Fruit fly (Drosophila melanogaster) whole organism, embryonic: ENCODE data around the gene AP-1mu.

ENCODE experiments used
- Ada2b ChIP-seq: fragments of 200-800 bp; sonication (Bioruptor generic); IDR thresholded peaks from 2 replicates; pipeline ENCODE4 v1.3.6; 2022; ENCODE audit warnings: missing biosample characterization, missing genetic modification characterization
- Aef1 ChIP-seq: fragments of 200-800 bp; sonication (Bioruptor generic); IDR thresholded peaks from 3 replicates; pipeline ENCODE4 v1.3.6; 2022; ENCODE audit warnings: missing biosample characterization, missing genetic modification characterization
- CG10321 ChIP-seq: fragments of 200-800 bp; sonication (Bioruptor generic); IDR thresholded peaks from 2 replicates; pipeline ENCODE4 v1.3.6; 2022; ENCODE audit warnings: missing biosample characterization, missing genetic modification characterization
- CG11085 ChIP-seq: fragments of 200-800 bp; sonication (Bioruptor generic); IDR thresholded peaks from 2 replicates; pipeline ENCODE4 v1.3.6; 2022; ENCODE audit warnings: missing biosample characterization, missing genetic modification characterization
- CG11695 ChIP-seq: fragments of 200-800 bp; sonication (Bioruptor generic); IDR thresholded peaks from 3 replicates; pipeline ENCODE4 v1.3.6; 2022; ENCODE audit warnings: missing biosample characterization, missing genetic modification characterization
- CG12299 ChIP-seq: fragments of 200-800 bp; sonication (Bioruptor generic); optimal IDR thresholded peaks from 2 replicates; lab custom pipeline; 2018; ENCODE audit warnings: missing biosample characterization, mild to moderate bottlenecking, missing genetic modification characterization
- CG12942 ChIP-seq: fragments of 200-800 bp; sonication (Bioruptor generic); optimal IDR thresholded peaks from 3 replicates; lab custom pipeline; 2016; ENCODE audit warnings: missing biosample characterization, missing genetic modification characterization
- CG14441 ChIP-seq: fragments of 200-800 bp; sonication (Bioruptor generic); IDR thresholded peaks from 2 replicates; pipeline ENCODE4 v1.3.6; 2022; ENCODE audit warnings: missing biosample characterization, missing genetic modification characterization
- CG1792 ChIP-seq: fragments of 200-800 bp; sonication (Bioruptor generic); optimal IDR thresholded peaks from 2 replicates; lab custom pipeline; 2016; ENCODE audit warnings: missing biosample characterization, missing genetic modification characterization
- CG18599 ChIP-seq: fragments of 200-800 bp; sonication (Bioruptor generic); optimal IDR thresholded peaks from 3 replicates; lab custom pipeline; 2017; ENCODE audit warnings: missing biosample characterization, missing genetic modification characterization, mild to moderate bottlenecking, moderate library complexity, missing genetic modification reagents
- CG2678 ChIP-seq: fragments of 200-800 bp; sonication (Bioruptor generic); optimal IDR thresholded peaks from 3 replicates; lab custom pipeline; 2019; ENCODE audit warnings: missing biosample characterization, mild to moderate bottlenecking, missing genetic modification characterization, moderate library complexity
- CG31224 ChIP-seq: fragments of 200-800 bp; sonication (Bioruptor generic); IDR thresholded peaks from 2 replicates; pipeline ENCODE4 v1.3.6; 2022; ENCODE audit warnings: missing biosample characterization, missing genetic modification characterization
- CG34376 ChIP-seq: fragments of 200-800 bp; sonication (Bioruptor generic); optimal IDR thresholded peaks from 2 replicates; lab custom pipeline; 2018; ENCODE audit warnings: missing biosample characterization, mild to moderate bottlenecking, missing genetic modification characterization
- CG3838 ChIP-seq: fragments of 200-800 bp; sonication (Bioruptor generic); optimal IDR thresholded peaks from 3 replicates; lab custom pipeline; 2016; ENCODE audit warnings: missing biosample characterization, missing genetic modification characterization
- CG6272 ChIP-seq: fragments of 200-800 bp; sonication (Bioruptor generic); IDR thresholded peaks from 2 replicates; pipeline ENCODE4 v1.3.6; 2022; ENCODE audit warnings: missing biosample characterization, missing genetic modification characterization
- CG7928 ChIP-seq: fragments of 200-800 bp; sonication (Bioruptor generic); optimal IDR thresholded peaks from 2 replicates; lab custom pipeline; 2017; ENCODE audit warnings: missing biosample characterization, mild to moderate bottlenecking, missing genetic modification characterization
- CG8944 ChIP-seq: fragments of 200-800 bp; sonication (Bioruptor generic); optimal IDR thresholded peaks from 3 replicates; lab custom pipeline; 2016; ENCODE audit warnings: missing biosample characterization, missing genetic modification characterization
- CG9727 ChIP-seq: fragments of 200-800 bp; sonication (Bioruptor generic); optimal IDR thresholded peaks from 3 replicates; lab custom pipeline; 2017; ENCODE audit warnings: missing biosample characterization, mild to moderate bottlenecking, missing genetic modification characterization
- CG9797 ChIP-seq: fragments of 200-800 bp; sonication (Bioruptor generic); optimal IDR thresholded peaks from 3 replicates; lab custom pipeline; 2018; ENCODE audit warnings: missing biosample characterization, mild to moderate bottlenecking, missing genetic modification characterization
- Dek ChIP-seq: fragments of 200-800 bp; sonication (Bioruptor generic); optimal IDR thresholded peaks from 3 replicates; lab custom pipeline; 2019; ENCODE audit warnings: missing biosample characterization, mild to moderate bottlenecking, missing genetic modification characterization, moderate library complexity
- Doc2 ChIP-seq: fragments of 200-800 bp; sonication (Bioruptor generic); IDR thresholded peaks from 2 replicates; pipeline ENCODE4 v1.3.6; 2022; ENCODE audit warnings: missing biosample characterization, missing genetic modification characterization
- ERR ChIP-seq: fragments of 200-800 bp; sonication (Bioruptor generic); optimal IDR thresholded peaks from 2 replicates; lab custom pipeline; 2016; ENCODE audit warnings: missing biosample characterization, missing genetic modification characterization
- Ets65A ChIP-seq: fragments of 200-800 bp; sonication (Bioruptor generic); peaks from one replicate; lab custom pipeline; 2016; ENCODE audit warnings: missing biosample characterization, missing genetic modification characterization
- Fer3 ChIP-seq: fragments of 200-800 bp; sonication (Bioruptor generic); optimal IDR thresholded peaks from 2 replicates; lab custom pipeline; 2018; ENCODE audit warnings: missing biosample characterization, mild to moderate bottlenecking, missing genetic modification characterization, moderate library complexity
- GATAe ChIP-seq: fragments of 200-800 bp; sonication (Bioruptor generic); conservative IDR thresholded peaks from 2 replicates; pipeline ENCODE4 v1.3.6; 2022; ENCODE audit warnings: missing biosample characterization, missing genetic modification characterization
- Gsc ChIP-seq: fragments of 200-800 bp; sonication (Bioruptor generic); IDR thresholded peaks from 2 replicates; pipeline ENCODE4 v1.3.6; 2022; ENCODE audit warnings: missing biosample characterization, missing genetic modification characterization
- HmgD ChIP-seq: fragments of 200-800 bp; sonication (Bioruptor generic); optimal IDR thresholded peaks from 3 replicates; lab custom pipeline; 2016; ENCODE audit warnings: missing biosample characterization, missing genetic modification characterization
- Lhr ChIP-seq: fragments of 200-800 bp; sonication (Bioruptor generic); optimal IDR thresholded peaks from 3 replicates; lab custom pipeline; 2017; ENCODE audit warnings: mild to moderate bottlenecking, missing biosample characterization, missing genetic modification reagents, missing genetic modification characterization
- MTF-1 ChIP-seq: fragments of 200-800 bp; sonication (Bioruptor generic); optimal IDR thresholded peaks from 2 replicates; lab custom pipeline; 2018; ENCODE audit warnings: missing biosample characterization, mild to moderate bottlenecking, missing genetic modification characterization, borderline replicate concordance
- Meics ChIP-seq: fragments of 200-800 bp; sonication (Bioruptor generic); optimal IDR thresholded peaks from 2 replicates; lab custom pipeline; 2017; ENCODE audit warnings: missing biosample characterization, mild to moderate bottlenecking, missing genetic modification characterization
- Oli ChIP-seq: fragments of 200-800 bp; sonication (Bioruptor generic); optimal IDR thresholded peaks from 2 replicates; lab custom pipeline; 2018; ENCODE audit warnings: missing biosample characterization, mild to moderate bottlenecking, missing genetic modification characterization, moderate library complexity
- Pdp1 ChIP-seq, 2 experiments: fragments of 200-800 bp; sonication (Bioruptor generic); optimal IDR thresholded peaks; 3 replicates each; lab custom pipeline; 2016; ENCODE audit warnings: missing biosample characterization in 2 of 2, missing genetic modification characterization in 2 of 2, mild to moderate bottlenecking in 1 of 2, moderate library complexity in 1 of 2
- Side ChIP-seq: fragments of 200-800 bp; sonication (Bioruptor generic); optimal IDR thresholded peaks from 2 replicates; lab custom pipeline; 2016; ENCODE audit warnings: missing biosample characterization, missing genetic modification characterization
- Spps ChIP-seq: fragments of 200-800 bp; sonication (Bioruptor generic); optimal IDR thresholded peaks from 2 replicates; lab custom pipeline; 2018; ENCODE audit warnings: missing biosample characterization, mild to moderate bottlenecking, missing genetic modification characterization
- aop ChIP-seq: fragments of 200-800 bp; sonication (Bioruptor generic); IDR thresholded peaks from 2 replicates; pipeline ENCODE4 v1.3.6; 2022; ENCODE audit warnings: missing biosample characterization, missing genetic modification characterization
- chif ChIP-seq, 2 experiments: fragments of 200-800 bp; sonication (Bioruptor generic); optimal IDR thresholded peaks; 3 replicates each; lab custom pipeline; 2016; ENCODE audit warnings: missing biosample characterization in 2 of 2, missing genetic modification characterization in 2 of 2
- crol ChIP-seq: fragments of 200-800 bp; sonication (Bioruptor generic); IDR thresholded peaks from 2 replicates; pipeline ENCODE4 v1.3.6; 2022; ENCODE audit warnings: missing biosample characterization, missing genetic modification characterization
- dysf ChIP-seq: fragments of 200-800 bp; sonication (Bioruptor generic); IDR thresholded peaks from 3 replicates; pipeline ENCODE4 v1.3.6; 2022; ENCODE audit warnings: missing biosample characterization, missing genetic modification characterization
- emc ChIP-seq: fragments of 200-800 bp; sonication (Bioruptor generic); optimal IDR thresholded peaks from 2 replicates; lab custom pipeline; 2016; ENCODE audit warnings: missing biosample characterization, missing genetic modification characterization
- en ChIP-seq: fragments of 200-800 bp; sonication (Bioruptor generic); optimal IDR thresholded peaks from 2 replicates; lab custom pipeline; 2016; ENCODE audit warnings: missing biosample characterization, missing genetic modification characterization
- eyg ChIP-seq: fragments of 200-800 bp; sonication (Bioruptor generic); optimal IDR thresholded peaks from 3 replicates; lab custom pipeline; 2016; ENCODE audit warnings: missing biosample characterization, missing genetic modification characterization
- ham ChIP-seq: fragments of 200-800 bp; sonication (Bioruptor generic); IDR thresholded peaks from 2 replicates; pipeline ENCODE4 v1.3.6; 2022; ENCODE audit warnings: missing biosample characterization, missing genetic modification characterization
- hbn ChIP-seq: fragments of 200-800 bp; sonication (Bioruptor generic); IDR thresholded peaks from 2 replicates; pipeline ENCODE4 v1.3.6; 2022; ENCODE audit warnings: missing biosample characterization, missing genetic modification characterization; ENCODE audit not compliant: partially characterized antibody
- inv ChIP-seq: fragments of 200-800 bp; sonication (Bioruptor generic); IDR thresholded peaks from 2 replicates; pipeline ENCODE4 v1.3.6; 2022; ENCODE audit warnings: missing biosample characterization, missing genetic modification characterization; ENCODE audit not compliant: partially characterized antibody
- lola ChIP-seq, 3 experiments: fragments of >200 bp in 2 of 3; fragments of 200-800 bp in 1 of 3; sonication (Bioruptor generic) in 1 of 3; optimal IDR thresholded peaks; 2 replicates each; lab custom pipeline; 2017 to 2019; ENCODE audit warnings: missing biosample characterization in 3 of 3, missing genetic modification characterization in 3 of 3, mild to moderate bottlenecking in 1 of 3, moderate library complexity in 1 of 3
- maf-S ChIP-seq: fragments of 200-800 bp; sonication (Bioruptor generic); optimal IDR thresholded peaks from 2 replicates; lab custom pipeline; 2016; ENCODE audit warnings: missing biosample characterization, missing genetic modification characterization
- otp ChIP-seq: fragments of 200-800 bp; sonication (Bioruptor generic); IDR thresholded peaks from 3 replicates; pipeline ENCODE4, ENCODE4 v1.3.6; 2022; ENCODE audit warnings: missing biosample characterization, missing genetic modification characterization
- scrt ChIP-seq: fragments of 200-800 bp; sonication (Bioruptor generic); optimal IDR thresholded peaks from 2 replicates; lab custom pipeline; 2018; ENCODE audit warnings: missing biosample characterization, mild to moderate bottlenecking, missing genetic modification characterization, moderate library complexity
- slp2 ChIP-seq: fragments of 200-800 bp; sonication (Bioruptor generic); optimal IDR thresholded peaks from 2 replicates; lab custom pipeline; 2016; ENCODE audit warnings: missing biosample characterization, missing genetic modification characterization
- sug ChIP-seq: fragments of 200-800 bp; optimal IDR thresholded peaks from 2 replicates; lab custom pipeline; 2019; ENCODE audit warnings: missing biosample characterization, mild to moderate bottlenecking, missing genetic modification characterization, moderate library complexity
- wor ChIP-seq: fragments of 200-800 bp; sonication (Bioruptor generic); IDR thresholded peaks from 2 replicates; pipeline ENCODE4 v1.3.6; 2022; ENCODE audit warnings: missing biosample characterization, missing genetic modification characterization

Gene AP-1mu

DNA sequence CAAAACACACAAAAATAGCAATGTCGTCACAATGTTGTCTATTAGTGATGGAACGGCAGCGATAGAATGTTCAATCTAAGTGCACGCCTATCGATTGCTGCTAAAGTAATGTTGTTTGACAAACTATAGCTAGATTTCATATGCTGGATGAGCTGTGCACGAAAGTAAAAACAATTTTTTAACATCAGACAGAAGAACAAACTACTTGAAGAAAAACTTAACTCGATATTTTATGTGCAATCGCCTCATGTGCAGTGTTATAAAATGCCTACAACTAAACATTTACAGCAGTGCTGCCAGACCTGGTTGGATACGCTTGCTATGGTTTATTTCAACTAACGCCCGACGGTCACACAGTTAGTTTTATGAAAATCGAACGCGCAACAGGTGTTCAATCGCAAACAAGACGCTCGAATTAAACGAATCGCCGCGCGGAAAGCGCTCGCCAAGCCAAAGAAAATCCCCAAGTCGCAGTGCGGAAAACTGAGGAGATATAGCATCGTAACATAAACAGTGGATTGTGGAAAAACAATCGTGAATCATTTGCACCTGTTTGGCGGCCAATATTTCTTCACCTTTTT lies 31.7 kb upstream of the AP-1mu start, which contains the start of the genes bocks and CG8312 (continued):
- TF ChIP-seq emc (GFP tag; lab: Kevin White, UChicago) (no peak), ham (GFP tag; lab: Robert Waterston, UW) (no peak), hbn (no peak), wor (GFP tag; lab: Robert Waterston, UW) (no peak), CG10321 (GFP tag; lab: Robert Waterston, UW) (no peak), CG9797 (GFP tag; lab: Kevin White, UChicago) (peak; percentile 97), en (GFP tag; lab: Kevin White, UChicago) (no peak), maf-S (GFP tag; lab: Kevin White, UChicago) (peak; percentile 26), CG12299 (peak; percentile 21), Lhr (peak; percentile 92), sug (tag; lab: Kevin White, UChicago) (peak; percentile 58), CG11085 (no peak), MTF-1 (GFP tag; lab: Kevin White, UChicago) (no peak), scrt (GFP tag; lab: Kevin White, UChicago) (peak; percentile 94), eyg (peak; percentile 15), GATAe (GFP tag; lab: Robert Waterston, UW) (no peak), CG12942 (GFP tag; lab: Kevin White, UChicago) (peak; percentile 5), Meics (peak; percentile 6), Aef1 (GFP tag; lab: Robert Waterston, UW) (no peak), CG6272 (GFP tag; lab: Robert Waterston, UW) (no peak), Gsc (no peak), CG3838 (GFP tag; lab: Kevin White, UChicago) (peak; percentile 80), aop (GFP tag; lab: Robert Waterston, UW) (no peak), CG11695 (GFP tag; lab: Robert Waterston, UW) (no peak), Dek (tag; lab: Kevin White, UChicago) (no peak), CG8944 (GFP tag; lab: Kevin White, UChicago) (peak; percentile 5), CG14441 (no peak), Pdp1 (GFP tag; optimal IDR thresholded peaks at IDR 0.05; lab: Kevin White, UChicago) (peak; percentile 41 to 77), CG31224 (GFP tag; lab: Robert Waterston, UW) (no peak), Side (GFP tag; lab: Kevin White, UChicago) (peak; percentile 20), chif (GFP tag; optimal IDR thresholded peaks at IDR 0.05; lab: Kevin White, UChicago) (peak; percentile 28 to 55), ERR (GFP tag; lab: Kevin White, UChicago) (peak; percentile 80), HmgD (GFP tag; lab: Kevin White, UChicago) (peak; percentile 78), lola (GFP tag; optimal IDR thresholded peaks at IDR 0.05; lab: Kevin White, UChicago) (peak in 1 of 3 experiments; percentile 30), dysf (no peak), slp2 (no peak), Fer3 (tag; lab: Kevin White, UChicago) (peak; percentile 33), Doc2 (no peak), crol (GFP tag; lab: Robert Waterston, UW) (no peak), CG9727 (GFP tag; lab: Kevin White, UChicago) (peak; percentile 28), CG1792 (peak; percentile 44), Spps (tag; lab: Kevin White, UChicago) (peak; percentile 29), inv (GFP tag; lab: Robert Waterston, UW) (no peak), CG7928 (GFP tag; lab: Kevin White, UChicago) (no peak), CG2678 (tag; lab: Kevin White, UChicago) (peak; percentile 22), CG18599 (peak; percentile 24), CG34376 (GFP tag; lab: Kevin White, UChicago) (peak; percentile 52), Ets65A (GFP tag; lab: Kevin White, UChicago) (peak; percentile 56), Oli (tag; lab: Kevin White, UChicago) (no peak), Ada2b (no peak), otp (GFP tag; lab: Robert Waterston, UW) (no peak)
